2 fruit fly cellular contexts compared by ENCODE assay signal in genomic region chr3L:12732742-12733141, dm6.
TF ChIP-seq lines count a peak whose summit lies in the region.

No protein-coding gene starts in this region.

- no peak for TF ChIP-seq CTCF in whole organism, embryonic (GFP tag; optimal IDR thresholded peaks at IDR 0.05; lab: Kevin White, UChicago)

TF ChIP-seq in whole organism, embryonic, 481 proteins besides CTCF, POLR2A, EP300 and RAD21 (continues in another document):
- TF ChIP-seq trem (tag; optimal IDR thresholded peaks at IDR 0.05; lab: Kevin White, UChicago) = peak; percentile 43
- TF ChIP-seq nerfin-2 (GFP tag; IDR thresholded peaks at IDR 0.05; lab: Robert Waterston, UW; ENCODE audit: partially characterized antibody) = peak; percentile 55; the same call in 1 of the 2 replicates
- peak; percentile 95 for TF ChIP-seq Dref (GFP tag; IDR thresholded peaks at IDR 0.05; lab: Robert Waterston, UW)
- TF ChIP-seq CG1603 (tag; optimal IDR thresholded peaks at IDR 0.05; lab: Kevin White, UChicago) = peak; percentile 54
- TF ChIP-seq zfh1 (GFP tag; IDR thresholded peaks at IDR 0.05; lab: Robert Waterston, UW) = no peak
- TF ChIP-seq inv (GFP tag; IDR thresholded peaks at IDR 0.05; lab: Robert Waterston, UW; ENCODE audit: partially characterized antibody) = peak; percentile 47; the same call in 1 of the 2 replicates
- peak; percentile 48 for TF ChIP-seq pzg (GFP tag; optimal IDR thresholded peaks at IDR 0.05; lab: Kevin White, UChicago)
- peak; percentile 100 for TF ChIP-seq E2f2 (GFP tag; IDR thresholded peaks at IDR 0.05; lab: Robert Waterston, UW)
- TF ChIP-seq CG12071 (GFP tag; optimal IDR thresholded peaks at IDR 0.05; lab: Kevin White, UChicago) = no peak
- TF ChIP-seq pnt (GFP tag; optimal IDR thresholded peaks at IDR 0.05; lab: Kevin White, UChicago) = no peak
- TF ChIP-seq Atf-2 (GFP tag; optimal IDR thresholded peaks at IDR 0.05; lab: Kevin White, UChicago) = no peak
- TF ChIP-seq ssp (GFP tag; IDR thresholded peaks at IDR 0.05; lab: Robert Waterston, UW) = no peak
- no peak for TF ChIP-seq ac (GFP tag; optimal IDR thresholded peaks at IDR 0.05; lab: Kevin White, UChicago)
- TF ChIP-seq Camta (GFP tag; optimal IDR thresholded peaks at IDR 0.05; lab: Kevin White, UChicago) = no peak
- TF ChIP-seq wor (GFP tag; IDR thresholded peaks at IDR 0.05; lab: Robert Waterston, UW) = no peak
- TF ChIP-seq gfzf (GFP tag; optimal IDR thresholded peaks at IDR 0.05; lab: Kevin White, UChicago) = peak; percentile 10
- TF ChIP-seq CG2116 (GFP tag; optimal IDR thresholded peaks at IDR 0.05; lab: Kevin White, UChicago) = peak; percentile 79
- peak; percentile 71 for TF ChIP-seq tna (GFP tag; IDR thresholded peaks at IDR 0.05; lab: Robert Waterston, UW; ENCODE audit: partially characterized antibody)
- TF ChIP-seq hb (GFP tag; IDR thresholded peaks at IDR 0.05; lab: Robert Waterston, UW; ENCODE audit: partially characterized antibody) = peak; percentile 13; the same call in 1 of the 3 replicates
- no peak for TF ChIP-seq CG1233 (GFP tag; optimal IDR thresholded peaks at IDR 0.05; lab: Kevin White, UChicago)
- no peak for TF ChIP-seq CG8478 (optimal IDR thresholded peaks at IDR 0.05; lab: Kevin White, UChicago)
- TF ChIP-seq CG13287 (GFP tag; IDR thresholded peaks at IDR 0.05; lab: Robert Waterston, UW; ENCODE audit: partially characterized antibody) = peak; percentile 77
- peak; percentile 68; the same call in 2 of the 3 replicates for TF ChIP-seq CG17361 (GFP tag; IDR thresholded peaks at IDR 0.05; lab: Robert Waterston, UW)
- TF ChIP-seq CG31441 (GFP tag; IDR thresholded peaks at IDR 0.05; lab: Robert Waterston, UW) = no peak
- TF ChIP-seq NC2α (GFP tag; optimal IDR thresholded peaks at IDR 0.05; lab: Kevin White, UChicago) = no peak
- TF ChIP-seq Dll (GFP tag; IDR thresholded peaks at IDR 0.05; lab: Robert Waterston, UW; ENCODE audit: partially characterized antibody) = peak; percentile 68; the same call in 3 of the 4 replicates
- no peak for TF ChIP-seq gsb-n (tag; optimal IDR thresholded peaks at IDR 0.05; lab: Kevin White, UChicago)
- TF ChIP-seq CG14860 (GFP tag; IDR thresholded peaks at IDR 0.05; lab: Robert Waterston, UW; ENCODE audit: partially characterized antibody) = peak; percentile 38; the same call in 1 of the 3 replicates
- TF ChIP-seq CG30431 (GFP tag; optimal IDR thresholded peaks at IDR 0.05; lab: Kevin White, UChicago) = no peak
- peak; percentile 67; the same call in 2 of the 3 replicates for TF ChIP-seq HLH4C (GFP tag; IDR thresholded peaks at IDR 0.05; lab: Robert Waterston, UW; ENCODE audit: partially characterized antibody)
- peak; percentile 54 for TF ChIP-seq BEAF-32 (GFP tag; optimal IDR thresholded peaks at IDR 0.05; lab: Kevin White, UChicago)
- TF ChIP-seq Lhr (GFP tag; optimal IDR thresholded peaks at IDR 0.05; lab: Kevin White, UChicago) = peak; percentile 33
- peak; percentile 66; the same call in 1 of the 4 replicates for TF ChIP-seq chinmo (GFP tag; IDR thresholded peaks at IDR 0.05; lab: Robert Waterston, UW; ENCODE audit: partially characterized antibody)
- TF ChIP-seq CG30020 (tag; optimal IDR thresholded peaks at IDR 0.05; lab: Kevin White, UChicago) = peak; percentile 22
- TF ChIP-seq CG15514 (GFP tag; optimal IDR thresholded peaks at IDR 0.05; lab: Kevin White, UChicago) = peak; percentile 99
- TF ChIP-seq CG6791 (GFP tag; IDR thresholded peaks at IDR 0.05; lab: Robert Waterston, UW; ENCODE audit: partially characterized antibody) = peak; percentile 69
- peak; percentile 60; the same call in 1 of the 2 replicates for TF ChIP-seq sna (GFP tag; IDR thresholded peaks at IDR 0.05; lab: Robert Waterston, UW; ENCODE audit: partially characterized antibody)
- TF ChIP-seq insv (GFP tag; optimal IDR thresholded peaks at IDR 0.05; lab: Kevin White, UChicago) = peak in 1 of 2 experiments; percentile 20
- peak; percentile 48; the same call in 2 of the 3 replicates for TF ChIP-seq Doc3 (GFP tag; IDR thresholded peaks at IDR 0.05; lab: Robert Waterston, UW; ENCODE audit: partially characterized antibody)
- TF ChIP-seq pfk (GFP tag; optimal IDR thresholded peaks at IDR 0.05; lab: Kevin White, UChicago) = no peak
- TF ChIP-seq Dp (GFP tag; optimal IDR thresholded peaks at IDR 0.05; lab: Kevin White, UChicago) = peak; percentile 99

TF ChIP-seq in whole organism, wandering third instar larva, 38 proteins besides CTCF, POLR2A, EP300 and RAD21:
- TF ChIP-seq Hr83 (GFP tag; optimal IDR thresholded peaks at IDR 0.05; lab: Kevin White, UChicago; ENCODE audit: poor library complexity, severe bottlenecking) (no peak), dsf (GFP tag; optimal IDR thresholded peaks at IDR 0.05; lab: Kevin White, UChicago; ENCODE audit: borderline replicate concordance) (no peak), Vsx2 (GFP tag; optimal IDR thresholded peaks at IDR 0.05; lab: Kevin White, UChicago; ENCODE audit: partially characterized antibody) (peak; percentile 5)
